Fruit fly (Drosophila melanogaster): ENCODE measurements around the gene Myc.
A peak's percentile ranks its signal among the peaks of the same experiment; 100 is the strongest.

Myc gene

DNA sequence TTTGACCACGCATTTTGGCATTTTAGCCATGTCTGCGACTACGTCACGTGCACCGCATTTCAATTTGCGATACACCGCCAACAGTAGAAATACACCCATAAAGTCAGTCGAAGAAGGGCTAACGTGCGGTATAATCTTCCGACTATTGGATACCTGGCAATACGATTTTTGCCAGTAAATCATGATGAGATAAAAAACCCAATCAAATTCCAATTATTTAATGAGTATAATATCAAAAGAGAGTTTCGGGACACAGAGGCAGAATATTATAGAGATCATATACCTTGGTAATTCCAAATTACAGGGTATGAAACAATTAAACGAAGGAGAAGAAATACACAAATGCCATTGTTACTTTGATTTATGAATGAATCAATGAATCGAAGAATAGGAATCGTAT is 30.5 kb downstream of the Myc start (continued):
- TF ChIP-seq lmd (GFP tag; IDR thresholded peaks at IDR 0.05) (peak; percentile 36; the same call in 1 of the 2 replicates), Spps (tag; optimal IDR thresholded peaks at IDR 0.05) (no peak), Atf6 (GFP tag; IDR thresholded peaks at IDR 0.05) (no peak), CG18619 (GFP tag; optimal IDR thresholded peaks at IDR 0.05) (no peak), Hmx (GFP tag; optimal IDR thresholded peaks at IDR 0.05) (no peak), CoRest (tag; optimal IDR thresholded peaks at IDR 0.05) (peak; percentile 9), Mad (GFP tag; optimal IDR thresholded peaks at IDR 0.05) (no peak), CG11560 (tag; IDR thresholded peaks at IDR 0.05) (no peak), CG3407 (GFP tag; optimal IDR thresholded peaks at IDR 0.05) (no peak), CG10959 (GFP tag; IDR thresholded peaks at IDR 0.05) (no peak), kah (GFP tag; optimal IDR thresholded peaks at IDR 0.05) (no peak), CG11085 (GFP tag; IDR thresholded peaks at IDR 0.05) (no peak), dysf (GFP tag; IDR thresholded peaks at IDR 0.05) (peak; percentile 55; the same call in 1 of the 3 replicates), CG17359 (tag; optimal IDR thresholded peaks at IDR 0.05) (peak; percentile 36), stc (GFP tag; IDR thresholded peaks at IDR 0.05) (0 out of 2 replicates have a peak, but pooled peaks have one; percentile 30), sna (GFP tag; IDR thresholded peaks at IDR 0.05; ENCODE audit: partially characterized antibody) (no peak), CG11398 (GFP tag; optimal IDR thresholded peaks at IDR 0.05) (no peak), MTF-1 (GFP tag; optimal IDR thresholded peaks at IDR 0.05; ENCODE audit: borderline replicate concordance) (no peak), wor (GFP tag; IDR thresholded peaks at IDR 0.05) (no peak), sim (GFP tag; IDR thresholded peaks at IDR 0.05) (no peak), Elba2 (GFP tag; optimal IDR thresholded peaks at IDR 0.05) (no peak), CG8924 (tag; optimal IDR thresholded peaks at IDR 0.05) (peak; percentile 8), Bteb2 (GFP tag; optimal IDR thresholded peaks at IDR 0.05) (peak; percentile 18), Max (GFP tag; optimal IDR thresholded peaks at IDR 0.05) (no peak), Kr (GFP tag; optimal IDR thresholded peaks at IDR 0.05) (no peak), ranshi (GFP tag; IDR thresholded peaks at IDR 0.05) (peak; percentile 68; the same call in 1 of the 2 replicates), toy (GFP tag; IDR thresholded peaks at IDR 0.05) (no peak), CG31365 (tag; optimal IDR thresholded peaks at IDR 0.05) (no peak), CG1792 (GFP tag; optimal IDR thresholded peaks at IDR 0.05) (no peak), ash1 (GFP tag; optimal IDR thresholded peaks at IDR 0.05) (no peak), Gsc (GFP tag; IDR thresholded peaks at IDR 0.05) (no peak), CG15073 (GFP tag; optimal IDR thresholded peaks at IDR 0.05) (no peak), CG30403 (GFP tag; optimal IDR thresholded peaks at IDR 0.05) (peak; percentile 44), CG11093 (GFP tag; IDR thresholded peaks at IDR 0.05) (no peak), Rx (GFP tag; IDR thresholded peaks at IDR 0.05) (0 out of 2 replicates have a peak, but pooled peaks have one; percentile 11), CG14441 (GFP tag; IDR thresholded peaks at IDR 0.05) (peak; percentile 66), NC2β (GFP tag; optimal IDR thresholded peaks at IDR 0.05) (no peak), CG1603 (tag; optimal IDR thresholded peaks at IDR 0.05) (peak; percentile 47), cg (GFP tag; optimal IDR thresholded peaks at IDR 0.05) (no peak), Hand (GFP tag; optimal IDR thresholded peaks at IDR 0.05) (no peak), CG10267 (tag; optimal IDR thresholded peaks at IDR 0.05) (peak; percentile 2), Deaf1 (tag; optimal IDR thresholded peaks at IDR 0.05) (no peak), rib (GFP tag; IDR thresholded peaks at IDR 0.05) (no peak), nmo (GFP tag; optimal IDR thresholded peaks at IDR 0.05) (peak; percentile 17), CG6765 (GFP tag; optimal IDR thresholded peaks at IDR 0.05) (no peak), nerfin-2 (GFP tag; IDR thresholded peaks at IDR 0.05; ENCODE audit: partially characterized antibody) (no peak), CG16813 (GFP tag; IDR thresholded peaks at IDR 0.05; ENCODE audit: partially characterized antibody) (peak; percentile 10; the same call in 1 of the 3 replicates), disco-r (GFP tag; optimal IDR thresholded peaks at IDR 0.05) (no peak), seq (GFP tag; IDR thresholded peaks at IDR 0.05) (no peak), ap (GFP tag; IDR thresholded peaks at IDR 0.05) (peak; percentile 4; the same call in 1 of the 2 replicates), psq (GFP tag; optimal IDR thresholded peaks at IDR 0.05) (no peak), fd3F (GFP tag; optimal IDR thresholded peaks at IDR 0.05) (no peak)
